Worm (Caenorhabditis elegans) whole organism, mixed stage, embryonic: ENCODE results near the gene F48E3.2.

Source experiments
- ces-1 ChIP-seq: fragments of 150-350 bp; optimal IDR thresholded peaks from 2 replicates; lab custom pipeline; 2014; ENCODE audit warnings: missing biosample characterization, missing genetic modification reagents, missing genetic modification characterization
- nhr-76 ChIP-seq: sonication (generic microtip); optimal IDR thresholded peaks from 2 replicates; lab custom pipeline; 2017; ENCODE audit warnings: missing biosample characterization, missing genetic modification characterization
- sptf-1 ChIP-seq: sonication (generic microtip); optimal IDR thresholded peaks from 2 replicates; lab custom pipeline; 2017; ENCODE audit warnings: mild to moderate bottlenecking, missing genetic modification characterization, moderate library complexity, missing compliant biosample characterization

ce11 chrX:7523799-7524198 lies 30.9 kb upstream of the F48E3.2 start:
- no peak for TF ChIP-seq sptf-1 (tag; lab: Kevin White, UChicago)
- peak; percentile 9 for TF ChIP-seq ces-1 (GFP tag; lab: Kevin White, UChicago)
- TF ChIP-seq nhr-76 (tag; lab: Kevin White, UChicago), result no peak
